Fruit fly (Drosophila melanogaster): ENCODE measurements around the gene CG8119.

- TF ChIP-seq pan (optimal IDR thresholded peaks at IDR 0.05) (no peak), psq (optimal IDR thresholded peaks at IDR 0.05) (no peak), Dll (optimal IDR thresholded peaks at IDR 0.05) (no peak), EcR (GFP tag; optimal IDR thresholded peaks at IDR 0.05) (no peak)
Measured at dm6 chrX:15703720-15704206, 41.4 kb downstream of the CG8119 start, which contains the start of the genes Pis and Hap40.
